Fruit fly (Drosophila melanogaster) whole organism, pupa: ENCODE results near the gene gammaTub37C.
A peak's percentile ranks its signal among the peaks of the same experiment; 100 is the strongest.

Experiments
- CG10348 ChIP-seq: fragments of 200-800 bp; sonication (Bioruptor generic); IDR thresholded peaks from 2 replicates; pipeline ENCODE4 v1.3.6; 2022; ENCODE audit warnings: missing biosample characterization, missing genetic modification characterization
- CG12605 ChIP-seq: fragments of 200-800 bp; sonication (Bioruptor generic); IDR thresholded peaks from 2 replicates; pipeline ENCODE4 v1.3.6; 2022; ENCODE audit warnings: missing biosample characterization, missing genetic modification characterization
- CG13204 ChIP-seq: fragments of 200-800 bp; sonication (Bioruptor generic); optimal IDR thresholded peaks from 2 replicates; lab custom pipeline; 2018; ENCODE audit warnings: missing biosample characterization, mild to moderate bottlenecking, missing genetic modification characterization, moderate library complexity
- CG14655 ChIP-seq: fragments of 200-800 bp; sonication (Bioruptor generic); optimal IDR thresholded peaks from 3 replicates; lab custom pipeline; 2017; ENCODE audit warnings: mild to moderate bottlenecking, missing biosample characterization, missing genetic modification reagents, missing genetic modification characterization
- CG15710 ChIP-seq: fragments of 200-800 bp; sonication (Bioruptor generic); optimal IDR thresholded peaks from 2 replicates; lab custom pipeline; 2018; ENCODE audit warnings: missing biosample characterization, mild to moderate bottlenecking, missing genetic modification characterization, moderate library complexity
- CG17806 ChIP-seq: fragments of 200-800 bp; sonication (Bioruptor generic); optimal IDR thresholded peaks from 2 replicates; lab custom pipeline; 2018; ENCODE audit warnings: missing biosample characterization, mild to moderate bottlenecking, missing genetic modification characterization, moderate library complexity
- CG32121 ChIP-seq: fragments of 200-800 bp; sonication (Bioruptor generic); IDR thresholded peaks from 2 replicates; pipeline ENCODE4 v1.3.6; 2022; ENCODE audit warnings: missing biosample characterization, missing genetic modification characterization
- CG34367 ChIP-seq: fragments of 200-800 bp; sonication (Bioruptor generic); optimal IDR thresholded peaks from 2 replicates; lab custom pipeline; 2018; ENCODE audit warnings: missing biosample characterization, mild to moderate bottlenecking, missing genetic modification characterization
- CG4496 ChIP-seq: fragments of 200-800 bp; sonication (Bioruptor generic); IDR thresholded peaks from 3 replicates; pipeline ENCODE4 v1.3.6; 2022; ENCODE audit warnings: missing biosample characterization, missing genetic modification characterization
- CG8159 ChIP-seq: fragments of 200-800 bp; sonication (Bioruptor generic); optimal IDR thresholded peaks from 3 replicates; lab custom pipeline; 2018; ENCODE audit warnings: missing biosample characterization, mild to moderate bottlenecking, missing genetic modification characterization, moderate library complexity
- CG8301 ChIP-seq: fragments of 200-800 bp; sonication (Bioruptor generic); optimal IDR thresholded peaks from 2 replicates; lab custom pipeline; 2018; ENCODE audit warnings: missing biosample characterization, mild to moderate bottlenecking, missing genetic modification characterization
- CG9948 ChIP-seq: fragments of 200-800 bp; sonication (Bioruptor generic); optimal IDR thresholded peaks from 2 replicates; lab custom pipeline; 2018; ENCODE audit warnings: missing biosample characterization, mild to moderate bottlenecking, missing genetic modification characterization, moderate library complexity
- D1 ChIP-seq: fragments of 200-800 bp; sonication (Bioruptor generic); optimal IDR thresholded peaks from 2 replicates; lab custom pipeline; 2018; ENCODE audit warnings: missing biosample characterization, mild to moderate bottlenecking, missing genetic modification characterization, moderate library complexity
- EcR ChIP-seq: fragments of 200-800 bp; sonication (Bioruptor generic); optimal IDR thresholded peaks from 3 replicates; lab custom pipeline; 2019; ENCODE audit warnings: missing biosample characterization, missing genetic modification characterization, mild to moderate bottlenecking, moderate library complexity, missing genetic modification reagents
- Ets98B ChIP-seq: fragments of 200-800 bp; sonication (Bioruptor generic); IDR thresholded peaks from 2 replicates; pipeline ENCODE4 v1.3.6; 2022; ENCODE audit warnings: missing biosample characterization, missing genetic modification characterization
- Pif1A ChIP-seq: fragments of 200-800 bp; sonication (Bioruptor generic); optimal IDR thresholded peaks from 3 replicates; lab custom pipeline; 2016; ENCODE audit warnings: missing biosample characterization, missing genetic modification characterization
- Pif1B ChIP-seq: fragments of 200-800 bp; sonication (Bioruptor generic); optimal IDR thresholded peaks from 3 replicates; lab custom pipeline; 2016; ENCODE audit warnings: missing biosample characterization, missing genetic modification characterization
- Snoo ChIP-seq: fragments of 200-800 bp; sonication (Bioruptor generic); optimal IDR thresholded peaks from 3 replicates; lab custom pipeline; 2017; ENCODE audit warnings: missing biosample characterization, mild to moderate bottlenecking, missing genetic modification characterization, inconsistent platforms
- fd96Ca ChIP-seq: fragments of 200-800 bp; sonication (Bioruptor generic); IDR thresholded peaks from 3 replicates; pipeline ENCODE4 v1.3.6; 2022; ENCODE audit warnings: missing biosample characterization, missing genetic modification characterization
- gl ChIP-seq: fragments of 200-800 bp; sonication (Bioruptor generic); optimal IDR thresholded peaks from 2 replicates; lab custom pipeline; 2018; ENCODE audit warnings: missing biosample characterization, mild to moderate bottlenecking, missing genetic modification characterization
- rn ChIP-seq: fragments of 200-800 bp; sonication (Bioruptor generic); IDR thresholded peaks from 2 replicates; pipeline ENCODE4 v1.3.6; 2022; ENCODE audit warnings: missing biosample characterization, missing genetic modification characterization

gammaTub37C gene

DNA sequence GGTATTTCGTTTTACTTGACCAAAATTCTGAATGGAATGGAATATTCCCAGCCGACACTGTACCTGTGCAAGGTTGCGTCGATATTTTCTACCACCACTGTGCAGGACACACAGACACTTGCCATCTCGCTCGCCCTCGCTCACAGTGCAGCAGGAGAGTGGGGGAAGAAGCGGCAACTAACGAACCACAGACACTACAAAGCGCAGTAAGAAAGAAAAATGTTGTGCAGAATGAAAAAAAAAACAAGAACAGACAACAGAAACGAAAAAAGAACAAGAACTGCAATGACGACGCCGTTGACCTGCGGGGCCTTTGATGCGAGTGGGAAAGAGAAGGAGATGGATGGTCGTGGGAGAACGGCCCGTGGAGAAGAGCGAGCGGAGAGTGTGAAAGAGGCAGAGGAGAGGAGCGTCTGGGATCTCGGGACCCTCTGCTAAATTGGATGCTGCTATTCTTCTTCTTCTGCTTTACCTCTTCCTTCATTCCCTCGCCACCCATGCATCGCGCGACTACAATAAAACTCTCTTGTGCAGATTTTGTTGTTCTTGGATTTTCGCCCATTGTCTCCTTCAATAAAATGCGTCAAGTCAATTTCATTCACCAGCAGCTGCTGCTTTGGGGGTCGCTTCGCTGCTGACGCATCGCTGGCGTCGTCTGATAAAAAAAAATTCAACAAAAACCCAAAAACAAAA lies 24.1 kb downstream of the gammaTub37C start:
- TF ChIP-seq CG8159 (peak; percentile 84), CG8301 (tag; lab: Kevin White, UChicago) (peak; percentile 60), CG32121 (GFP tag; lab: Robert Waterston, UW) (peak; percentile 38; the same call in 1 of the 2 replicates), fd96Ca (peak; percentile 79), CG15710 (tag; lab: Kevin White, UChicago) (peak; percentile 94), D1 (tag; lab: Kevin White, UChicago) (peak; percentile 65), CG14655 (peak; percentile 70), CG17806 (tag; lab: Kevin White, UChicago) (peak; percentile 78), CG10348 (GFP tag; lab: Robert Waterston, UW) (no peak), Snoo (tag; lab: Kevin White, UChicago) (peak; percentile 90), CG9948 (tag; lab: Kevin White, UChicago) (peak; percentile 81), gl (tag; lab: Kevin White, UChicago) (peak; percentile 97), CG4496 (peak; percentile 81; the same call in 2 of the 3 replicates), Pif1B (peak; percentile 84), CG12605 (GFP tag; lab: Robert Waterston, UW) (peak; percentile 88), Pif1A (peak; percentile 83), CG13204 (GFP tag; lab: Kevin White, UChicago) (peak; percentile 99), EcR (GFP tag; lab: Kevin White, UChicago) (peak; percentile 99), Ets98B (peak; percentile 51), rn (GFP tag; lab: Robert Waterston, UW) (peak; percentile 64), CG34367 (tag; lab: Kevin White, UChicago) (peak; percentile 92)

DNA sequence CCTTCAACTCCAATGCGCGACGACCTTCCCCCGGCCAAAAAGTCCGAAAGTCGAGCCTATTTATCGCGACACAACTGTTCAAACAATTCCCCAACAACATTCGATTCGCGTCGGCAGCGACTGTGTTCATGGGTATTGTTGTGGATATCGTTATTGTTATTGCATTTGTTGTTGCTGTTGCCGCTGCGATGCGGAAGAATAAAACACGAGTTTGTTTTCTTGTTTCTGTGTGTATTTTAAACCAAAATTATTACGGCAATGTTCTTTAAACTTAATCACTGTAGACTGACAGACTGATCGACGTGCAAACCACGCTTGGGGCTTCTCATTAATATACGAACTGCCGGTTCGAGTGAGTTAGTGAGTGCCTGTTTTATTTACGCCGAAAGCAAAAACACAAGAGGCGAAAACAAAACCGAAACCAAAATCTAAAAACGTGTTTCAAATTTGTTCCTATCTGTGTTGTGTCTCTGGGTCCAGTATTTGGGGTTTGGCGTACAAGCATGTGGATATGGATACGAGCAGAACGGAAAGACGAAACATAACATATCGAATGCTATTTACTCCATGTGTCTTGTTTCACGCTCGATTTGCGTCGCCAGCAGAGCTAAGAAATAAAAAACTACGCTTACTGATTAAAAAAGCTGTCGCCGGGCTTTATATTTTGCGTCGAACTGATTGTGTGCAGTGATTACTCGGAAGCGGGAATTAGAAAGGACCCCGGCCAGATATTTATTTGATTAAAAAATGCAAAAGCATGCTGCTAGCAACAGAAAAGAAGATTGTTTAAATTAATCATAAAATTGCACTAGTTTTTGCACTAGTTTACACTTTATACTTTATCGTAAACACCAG lies 25.7 kb downstream of the gammaTub37C start:
- TF ChIP-seq rn (GFP tag; lab: Robert Waterston, UW) = 0 out of 2 replicates have a peak, but pooled peaks have one; percentile 0
- TF ChIP-seq CG4496 = peak; percentile 2; the same call in 1 of the 3 replicates
- no peak for TF ChIP-seq CG17806 (tag; lab: Kevin White, UChicago)

DNA sequence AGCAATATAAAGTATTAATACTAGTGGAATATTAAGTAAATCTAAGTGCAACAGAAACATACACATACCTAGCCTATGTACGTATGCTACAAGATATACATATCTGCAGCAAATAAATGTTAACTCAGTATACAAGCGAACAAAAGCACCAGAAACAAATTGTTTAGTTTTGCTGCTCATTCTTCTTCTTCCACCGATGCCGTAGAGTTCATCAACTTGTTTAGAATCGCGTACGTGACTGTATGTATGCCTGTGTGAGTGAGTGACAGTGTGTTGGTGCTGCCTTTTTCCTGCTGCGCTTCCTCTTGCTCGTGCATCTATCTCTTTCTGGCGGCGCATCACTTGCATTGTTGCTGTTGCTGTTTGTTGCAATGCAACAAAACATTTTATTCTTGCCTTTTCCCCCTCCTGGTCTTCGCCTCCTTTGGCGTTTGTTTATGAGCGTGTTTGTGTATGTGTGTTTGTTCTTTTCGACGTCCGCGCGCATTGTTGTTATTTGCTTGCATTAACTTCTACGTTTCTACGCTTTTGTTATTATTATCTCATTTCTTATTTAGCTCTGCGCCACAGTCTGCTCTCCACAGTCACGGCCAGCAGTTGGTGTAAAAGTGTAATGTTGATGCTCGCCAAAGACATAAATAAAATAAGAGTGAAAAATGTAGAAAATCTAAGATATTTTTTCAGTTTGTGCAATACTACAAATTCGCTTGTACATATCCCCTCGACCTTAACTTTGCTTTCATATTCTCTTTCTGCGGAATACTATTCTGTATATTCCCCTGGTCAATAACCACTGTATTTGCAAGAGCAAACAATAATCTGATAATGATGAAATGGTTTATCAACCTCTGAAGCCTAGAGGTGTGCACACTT lies 26.6 kb downstream of the gammaTub37C start:
- TF ChIP-seq CG14655 (peak; percentile 70), Pif1B (peak; percentile 10), EcR (GFP tag; lab: Kevin White, UChicago) (peak; percentile 43), CG34367 (tag; lab: Kevin White, UChicago) (no peak), CG13204 (GFP tag; lab: Kevin White, UChicago) (no peak), CG32121 (GFP tag; lab: Robert Waterston, UW) (peak; percentile 55), CG10348 (GFP tag; lab: Robert Waterston, UW) (no peak), CG4496 (peak; percentile 61), CG8301 (tag; lab: Kevin White, UChicago) (peak; percentile 61), CG9948 (tag; lab: Kevin White, UChicago) (peak; percentile 26), gl (tag; lab: Kevin White, UChicago) (no peak), rn (GFP tag; lab: Robert Waterston, UW) (0 out of 2 replicates have a peak, but pooled peaks have one; percentile 21), Ets98B (peak; percentile 43; the same call in 1 of the 2 replicates), CG12605 (GFP tag; lab: Robert Waterston, UW) (no peak), CG15710 (tag; lab: Kevin White, UChicago) (peak; percentile 29), Pif1A (peak; percentile 51), Snoo (tag; lab: Kevin White, UChicago) (peak; percentile 27), D1 (tag; lab: Kevin White, UChicago) (no peak), fd96Ca (peak; percentile 67; the same call in 2 of the 3 replicates), CG8159 (peak; percentile 53), CG17806 (tag; lab: Kevin White, UChicago) (peak; percentile 33)

DNA sequence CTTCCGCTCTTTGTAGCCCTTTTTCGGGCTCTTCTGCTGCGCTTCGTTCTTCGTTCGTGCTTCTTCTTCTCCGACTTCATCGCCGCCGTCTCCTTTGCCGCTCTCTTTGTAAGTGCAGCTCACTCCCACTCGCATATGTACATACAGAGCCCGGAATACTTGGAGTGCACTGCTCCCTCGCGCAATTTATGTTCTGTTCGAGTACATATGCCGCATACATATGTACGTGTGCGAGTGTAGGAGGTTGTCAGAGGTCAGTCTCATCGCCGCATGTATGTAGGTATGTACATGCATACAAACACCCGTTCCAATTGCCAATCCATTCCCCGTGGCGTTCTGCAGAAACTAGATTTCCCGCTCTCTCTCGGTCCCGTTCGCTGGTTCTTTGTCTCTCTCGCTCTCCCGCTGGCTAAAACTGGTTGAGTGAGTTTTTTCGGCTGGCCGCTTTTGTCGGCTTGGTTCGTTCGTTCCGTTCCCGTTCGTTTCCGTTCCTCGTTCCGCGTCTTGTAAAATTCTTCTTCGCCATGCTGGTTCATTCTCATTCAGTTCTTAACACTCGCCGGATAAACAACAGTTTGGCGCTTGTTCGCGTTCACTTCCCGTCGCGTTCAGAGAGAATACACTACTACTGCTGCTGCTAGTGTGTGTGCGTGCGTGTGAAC lies 27.4 kb downstream of the gammaTub37C start:
- peak; percentile 47; the same call in 1 of the 2 replicates for TF ChIP-seq CG12605 (GFP tag; lab: Robert Waterston, UW)
- peak; percentile 7; the same call in 1 of the 3 replicates for TF ChIP-seq CG4496
- peak; percentile 99 for TF ChIP-seq EcR (GFP tag; lab: Kevin White, UChicago)
- TF ChIP-seq Ets98B = peak; percentile 61; the same call in 1 of the 2 replicates
- TF ChIP-seq Pif1B = peak; percentile 24
- TF ChIP-seq CG17806 (tag; lab: Kevin White, UChicago) = peak; percentile 3
- TF ChIP-seq CG15710 (tag; lab: Kevin White, UChicago) = no peak
- TF ChIP-seq D1 (tag; lab: Kevin White, UChicago) = no peak
- TF ChIP-seq CG8159 = peak; percentile 45
- TF ChIP-seq fd96Ca = no peak
- peak; percentile 6 for TF ChIP-seq CG34367 (tag; lab: Kevin White, UChicago)
- peak; percentile 41 for TF ChIP-seq Snoo (tag; lab: Kevin White, UChicago)
- no peak for TF ChIP-seq CG14655
- no peak for TF ChIP-seq gl (tag; lab: Kevin White, UChicago)
- peak; percentile 52 for TF ChIP-seq Pif1A
- peak; percentile 43 for TF ChIP-seq CG13204 (GFP tag; lab: Kevin White, UChicago)
